Fruit fly (Drosophila melanogaster): ENCODE results near the gene CG8028.

The CG8028 gene

DNA sequence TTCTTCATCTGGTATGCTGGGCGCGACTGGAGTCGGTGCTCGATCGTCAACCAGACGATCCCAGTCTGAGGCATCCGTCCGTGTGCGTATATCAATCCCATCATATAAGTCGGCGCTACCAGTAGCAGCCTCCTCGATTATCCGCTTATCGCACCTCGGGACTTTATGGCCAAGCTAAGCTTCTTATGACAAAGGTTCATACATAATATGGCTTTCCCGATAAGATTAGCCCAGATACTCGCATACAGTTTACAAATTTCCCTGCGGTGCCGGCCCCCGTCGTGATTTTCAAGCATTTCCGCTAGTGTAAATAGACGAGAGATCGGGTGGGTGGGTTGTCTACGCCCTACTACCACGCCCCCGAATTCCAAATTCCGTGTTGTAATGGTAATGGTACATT is at the start of gene CG8028:
CG8028 (minus strand) TSS at position 101 of the 400 bp plus-strand sequence.
- TF ChIP-seq EcR (GFP tag; optimal IDR thresholded peaks at IDR 0.05) (no peak), CG8301 (tag; optimal IDR thresholded peaks at IDR 0.05) (no peak), Ets98B (GFP tag; IDR thresholded peaks at IDR 0.05) (no peak)

DNA sequence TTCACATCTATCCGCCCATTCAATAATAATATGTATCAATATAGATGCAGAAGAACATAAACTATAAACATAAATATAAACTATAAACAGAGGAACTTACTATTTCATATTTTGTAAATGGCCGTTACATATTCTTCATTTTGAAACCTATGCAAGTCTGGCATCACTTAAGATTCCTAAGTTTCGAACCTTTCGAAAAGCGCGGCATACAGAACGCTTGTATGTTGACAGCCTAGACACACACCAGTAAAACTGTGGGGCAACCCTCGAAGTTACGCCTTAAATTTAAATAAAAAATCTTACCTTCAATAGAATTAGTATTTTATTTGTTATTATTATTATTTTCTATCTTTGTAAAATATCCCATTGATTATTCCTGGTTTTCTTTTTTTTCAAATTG is 46.6 kb upstream of the CG8028 start:
- TF ChIP-seq Ets98B (GFP tag; IDR thresholded peaks at IDR 0.05) = no peak
- TF ChIP-seq CG13204 (GFP tag; optimal IDR thresholded peaks at IDR 0.05) = no peak
- no peak for TF ChIP-seq CG4496 (GFP tag; IDR thresholded peaks at IDR 0.05)
- TF ChIP-seq CG32121 (GFP tag; IDR thresholded peaks at IDR 0.05) = no peak
- TF ChIP-seq CG12605 (GFP tag; IDR thresholded peaks at IDR 0.05) = no peak
- no peak for TF ChIP-seq Pif1B (GFP tag; optimal IDR thresholded peaks at IDR 0.05)
- TF ChIP-seq Snoo (tag; optimal IDR thresholded peaks at IDR 0.05) = no peak
- peak; percentile 51 for TF ChIP-seq D1 (tag; optimal IDR thresholded peaks at IDR 0.05)

DNA sequence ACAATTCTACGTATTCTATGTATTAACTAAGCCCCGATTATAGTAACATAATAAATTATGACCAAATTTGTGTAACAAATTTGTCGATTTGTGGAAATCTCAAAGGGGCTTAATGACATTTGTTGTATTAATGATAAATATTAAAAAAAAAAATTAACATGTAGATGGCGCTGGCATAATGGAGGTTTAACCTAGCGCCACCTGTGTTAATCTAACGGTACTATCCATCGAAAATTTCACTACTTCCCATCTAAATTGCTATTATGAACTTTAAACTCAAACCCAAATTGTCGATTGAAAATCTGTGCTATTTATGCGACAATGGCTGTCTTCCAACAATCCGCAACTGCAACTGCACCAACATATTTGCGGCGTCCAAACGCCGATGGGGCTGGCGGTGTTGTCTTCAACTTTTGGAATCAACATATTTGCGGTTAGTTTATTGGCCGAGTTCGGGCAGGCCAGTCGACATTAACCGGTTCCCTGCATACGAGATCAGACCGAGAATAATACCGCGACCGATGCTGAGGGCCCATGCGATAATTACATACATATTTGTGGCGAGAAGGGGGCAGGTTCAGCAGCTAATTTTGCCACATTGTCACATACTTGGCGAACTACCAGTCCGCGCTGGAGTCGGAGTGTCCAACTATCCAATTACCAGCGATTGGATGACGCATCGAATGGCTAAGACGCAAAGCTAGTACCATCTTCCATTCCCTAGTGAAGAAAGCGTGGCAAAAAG is 45.8 kb upstream of the CG8028 start:
- TF ChIP-seq CG10348 (GFP tag; IDR thresholded peaks at IDR 0.05) = no peak
- TF ChIP-seq CG13204 (GFP tag; optimal IDR thresholded peaks at IDR 0.05) = no peak
- no peak for TF ChIP-seq gl (tag; optimal IDR thresholded peaks at IDR 0.05)
- TF ChIP-seq D1 (tag; optimal IDR thresholded peaks at IDR 0.05) = no peak
- TF ChIP-seq CG34367 (tag; optimal IDR thresholded peaks at IDR 0.05) = no peak
- TF ChIP-seq Ets98B (GFP tag; IDR thresholded peaks at IDR 0.05) = no peak
- TF ChIP-seq Snoo (tag; optimal IDR thresholded peaks at IDR 0.05) = no peak
- TF ChIP-seq CG4496 (GFP tag; IDR thresholded peaks at IDR 0.05) = no peak
- TF ChIP-seq CG8159 (tag; optimal IDR thresholded peaks at IDR 0.05) = no peak
- TF ChIP-seq EcR (GFP tag; optimal IDR thresholded peaks at IDR 0.05) = no peak
- no peak for TF ChIP-seq CG32121 (GFP tag; IDR thresholded peaks at IDR 0.05)
- TF ChIP-seq CG17806 (tag; optimal IDR thresholded peaks at IDR 0.05) = no peak
- TF ChIP-seq CG14655 (GFP tag; optimal IDR thresholded peaks at IDR 0.05) = no peak
- no peak for TF ChIP-seq CG9948 (tag; optimal IDR thresholded peaks at IDR 0.05)
- TF ChIP-seq fd96Ca (GFP tag; IDR thresholded peaks at IDR 0.05) = no peak
- TF ChIP-seq Pif1A (GFP tag; optimal IDR thresholded peaks at IDR 0.05) = no peak
- TF ChIP-seq rn (GFP tag; IDR thresholded peaks at IDR 0.05) = no peak
- no peak for TF ChIP-seq CG8301 (tag; optimal IDR thresholded peaks at IDR 0.05)

- no peak for TF ChIP-seq CG10348 (GFP tag; IDR thresholded peaks at IDR 0.05)
- peak; percentile 24 for TF ChIP-seq Snoo (tag; optimal IDR thresholded peaks at IDR 0.05)
These were observed 44.6 kb upstream of the CG8028 start for dm6 chrX:19324576-19325353.

DNA sequence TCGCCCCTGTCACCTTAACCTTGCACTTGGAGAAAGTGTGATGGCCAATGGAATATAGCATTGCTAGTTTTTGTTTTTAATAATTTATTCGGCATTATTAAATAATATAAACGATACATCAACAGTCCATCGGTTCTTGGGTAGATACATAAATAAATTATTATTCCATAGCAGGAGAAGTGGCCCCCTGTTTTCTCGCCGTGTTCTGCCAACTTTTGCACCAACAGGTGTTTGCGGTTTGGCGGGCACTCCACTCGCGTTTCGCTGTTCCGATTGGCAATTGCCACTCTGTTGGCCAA is 43.6 kb upstream of the CG8028 start:
- TF ChIP-seq CG13204 (GFP tag; optimal IDR thresholded peaks at IDR 0.05) (peak; percentile 64), D1 (tag; optimal IDR thresholded peaks at IDR 0.05) (peak; percentile 52), CG12605 (GFP tag; IDR thresholded peaks at IDR 0.05) (peak; percentile 91), CG34367 (tag; optimal IDR thresholded peaks at IDR 0.05) (peak; percentile 76), rn (GFP tag; IDR thresholded peaks at IDR 0.05) (peak; percentile 87), CG32121 (GFP tag; IDR thresholded peaks at IDR 0.05) (peak; percentile 91), Pif1A (GFP tag; optimal IDR thresholded peaks at IDR 0.05) (peak; percentile 89), CG8159 (tag; optimal IDR thresholded peaks at IDR 0.05) (peak; percentile 76), fd96Ca (GFP tag; IDR thresholded peaks at IDR 0.05) (no peak; the same call in 2 of the 3 replicates), CG17806 (tag; optimal IDR thresholded peaks at IDR 0.05) (peak; percentile 78), CG4496 (GFP tag; IDR thresholded peaks at IDR 0.05) (peak; percentile 95), gl (tag; optimal IDR thresholded peaks at IDR 0.05) (peak; percentile 45), Snoo (tag; optimal IDR thresholded peaks at IDR 0.05) (peak; percentile 79), Ets98B (GFP tag; IDR thresholded peaks at IDR 0.05) (peak; percentile 94), CG15710 (tag; optimal IDR thresholded peaks at IDR 0.05) (peak; percentile 78), EcR (GFP tag; optimal IDR thresholded peaks at IDR 0.05) (peak; percentile 10), Pif1B (GFP tag; optimal IDR thresholded peaks at IDR 0.05) (peak; percentile 88), CG14655 (GFP tag; optimal IDR thresholded peaks at IDR 0.05) (peak; percentile 95), CG8301 (tag; optimal IDR thresholded peaks at IDR 0.05) (peak; percentile 93), CG9948 (tag; optimal IDR thresholded peaks at IDR 0.05) (peak; percentile 89), CG10348 (GFP tag; IDR thresholded peaks at IDR 0.05) (peak; percentile 68)

DNA sequence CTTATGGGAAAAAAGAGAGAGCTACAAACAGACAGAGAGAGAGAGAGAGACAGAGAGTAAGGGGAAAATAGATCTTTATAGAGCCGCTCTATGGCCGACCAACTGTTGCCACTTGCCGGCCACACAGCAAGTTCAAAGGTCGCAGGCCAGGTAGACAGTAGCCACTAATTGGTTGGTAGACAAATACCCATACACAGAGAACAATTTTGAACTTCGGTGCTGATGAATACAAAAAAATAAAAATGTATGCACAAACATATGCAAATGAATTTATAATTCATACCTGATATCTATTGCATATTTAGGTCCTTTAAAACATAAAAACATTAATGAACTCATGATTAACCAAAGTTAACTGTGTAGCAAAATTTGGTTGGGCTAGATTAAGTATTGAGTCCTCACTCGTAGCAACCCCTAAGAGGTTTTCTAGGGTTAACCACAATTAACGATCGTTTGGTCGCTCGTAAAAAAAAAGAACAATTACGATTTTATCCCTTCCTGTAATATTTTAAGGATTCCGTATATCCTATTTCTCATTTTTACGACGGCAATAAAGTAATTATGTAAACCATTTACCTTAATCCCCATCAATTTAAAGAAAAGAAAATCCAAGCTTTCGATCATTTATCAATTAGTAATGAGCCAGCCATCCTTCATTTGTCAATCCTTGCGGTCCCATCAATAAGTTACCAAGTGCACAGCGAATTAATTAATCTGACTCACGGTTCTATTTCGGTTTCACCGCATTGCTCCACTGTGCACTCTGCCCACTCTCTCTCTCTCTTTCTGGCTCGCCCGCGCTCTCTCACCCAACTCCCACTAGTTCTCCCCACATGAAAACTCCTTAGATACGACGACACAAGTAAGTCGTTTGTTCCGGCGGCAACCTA is 43.0 kb upstream of the CG8028 start:
- TF ChIP-seq CG12605 (GFP tag; IDR thresholded peaks at IDR 0.05) (no peak), CG10348 (GFP tag; IDR thresholded peaks at IDR 0.05) (no peak), D1 (tag; optimal IDR thresholded peaks at IDR 0.05) (no peak), CG17806 (tag; optimal IDR thresholded peaks at IDR 0.05) (no peak), Pif1B (GFP tag; optimal IDR thresholded peaks at IDR 0.05) (no peak), Snoo (tag; optimal IDR thresholded peaks at IDR 0.05) (no peak), fd96Ca (GFP tag; IDR thresholded peaks at IDR 0.05) (no peak), rn (GFP tag; IDR thresholded peaks at IDR 0.05) (no peak), CG9948 (tag; optimal IDR thresholded peaks at IDR 0.05) (no peak), CG34367 (tag; optimal IDR thresholded peaks at IDR 0.05) (no peak)

Data from whole organism, pupa.